Worm (Caenorhabditis elegans) whole organism, early embryonic: ENCODE measurements around the gene ZK180.7.

Experiments
- aly-1 ChIP-seq: sonication (generic microtip); optimal IDR thresholded peaks from 2 replicates; lab custom pipeline; 2016; ENCODE audit warnings: missing genetic modification characterization, missing compliant biosample characterization
- ama-1 ChIP-seq: fragments of 150-350 bp; optimal IDR thresholded peaks from 2 replicates; lab custom pipeline; 2014
- ceh-13 ChIP-seq: fragments of 200-800 bp; sonication (Bioruptor generic); optimal IDR thresholded peaks from 2 replicates; lab custom pipeline; 2018; ENCODE audit warnings: mild to moderate bottlenecking, missing genetic modification characterization, missing compliant biosample characterization
- ceh-36 ChIP-seq: sonication (generic microtip); optimal IDR thresholded peaks from 2 replicates; lab custom pipeline; 2016; ENCODE audit warnings: missing genetic modification characterization, inconsistent platforms, missing compliant biosample characterization
- flt-1 ChIP-seq: fragments of 200-800 bp; sonication (Bioruptor generic); IDR thresholded peaks from 2 replicates; pipeline ENCODE4 v1.3.6; 2022; ENCODE audit warnings: missing genetic modification characterization, missing compliant biosample characterization
- hmg-4 ChIP-seq: fragments of 200-800 bp; sonication (Bioruptor generic); optimal IDR thresholded peaks from 2 replicates; lab custom pipeline; 2018; ENCODE audit warnings: mild to moderate bottlenecking, missing genetic modification characterization, missing compliant biosample characterization
- pes-1 ChIP-seq: fragments of 200-800 bp; sonication (Bioruptor generic); IDR thresholded peaks from 2 replicates; pipeline ENCODE4 v1.3.6; 2022; ENCODE audit warnings: missing genetic modification reagents, missing genetic modification characterization, missing compliant biosample characterization
- scrt-1 ChIP-seq: fragments of 200-800 bp; sonication (Bioruptor generic); IDR thresholded peaks from 2 replicates; pipeline ENCODE4 v1.3.6; 2022; ENCODE audit warnings: missing genetic modification characterization, missing compliant biosample characterization
- tbx-11 ChIP-seq: fragments of 200-800 bp; sonication (Bioruptor generic); IDR thresholded peaks from 2 replicates; pipeline ENCODE4 v1.3.6; 2022; ENCODE audit warnings: missing genetic modification characterization, missing compliant biosample characterization
- tbx-37 ChIP-seq: fragments of 200-800 bp; sonication (Bioruptor generic); conservative IDR thresholded peaks from 2 replicates; pipeline ENCODE4 v1.3.6; 2022; ENCODE audit warnings: missing genetic modification reagents, missing genetic modification characterization, missing compliant biosample characterization
- tra-4 ChIP-seq: sonication (generic microtip); optimal IDR thresholded peaks from 2 replicates; lab custom pipeline; 2017; ENCODE audit warnings: missing genetic modification characterization, missing compliant biosample characterization

- no peak for TF ChIP-seq hmg-4
- no peak for TF ChIP-seq tra-4 (tag; lab: Kevin White, UChicago)
- TF ChIP-seq ama-1, result no peak
- TF ChIP-seq ceh-13 (GFP tag; lab: Kevin White, UChicago), result no peak
- TF ChIP-seq tbx-37 (GFP tag; lab: Robert Waterston, UW), result no peak
- TF ChIP-seq pes-1 (GFP tag; lab: Robert Waterston, UW), result no peak
- TF ChIP-seq ceh-36, result no peak
- TF ChIP-seq scrt-1, result no peak
- no peak for TF ChIP-seq tbx-11 (GFP tag; lab: Robert Waterston, UW)
- TF ChIP-seq flt-1 (GFP tag; lab: Robert Waterston, UW), result no peak
- TF ChIP-seq aly-1 (tag; lab: Kevin White, UChicago), result no peak
Observed at ce11 chrIV:4473767-4474166, 16.6 kb upstream of the ZK180.7 start.
